Worm (Caenorhabditis elegans) whole organism, L2 larva: ENCODE results near the gene rpl-43.

Experiments
- Y55F3AM.14 ChIP-seq: fragments of 200-800 bp; sonication (Bioruptor generic); optimal IDR thresholded peaks from 2 replicates; lab custom pipeline; 2018; ENCODE audit warnings: mild to moderate bottlenecking, missing genetic modification characterization, missing compliant biosample characterization
- aly-2 ChIP-seq: fragments of 150-350 bp; optimal IDR thresholded peaks from 2 replicates; lab custom pipeline; 2014; ENCODE audit warnings: missing biosample characterization, missing genetic modification characterization
- ama-1 ChIP-seq: fragments of 150-350 bp; optimal IDR thresholded peaks from 2 replicates; lab custom pipeline; 2018; ENCODE audit warnings: inconsistent platforms
- blmp-1 ChIP-seq: sonication (generic microtip); optimal IDR thresholded peaks from 2 replicates; lab custom pipeline; 2017; ENCODE audit warnings: missing genetic modification characterization, mild to moderate bottlenecking, missing compliant biosample characterization, antibody characterized with exemption, moderate library complexity; ENCODE audit not compliant: insufficient read depth
- egl-27 ChIP-seq: sonication (generic microtip); optimal IDR thresholded peaks from 3 replicates; lab custom pipeline; 2017; ENCODE audit warnings: missing biosample characterization, missing genetic modification reagents, missing genetic modification characterization
- fos-1 ChIP-seq: fragments of 150-350 bp; optimal IDR thresholded peaks from 2 replicates; lab custom pipeline; 2014; ENCODE audit warnings: missing biosample characterization, missing genetic modification characterization
- nhr-11 ChIP-seq: fragments of 150-350 bp; optimal IDR thresholded peaks from 2 replicates; lab custom pipeline; 2014; ENCODE audit warnings: missing biosample characterization, missing genetic modification characterization
- nhr-129 ChIP-seq: fragments of 150-350 bp; optimal IDR thresholded peaks from 2 replicates; lab custom pipeline; 2014; ENCODE audit warnings: missing biosample characterization, missing genetic modification characterization
- snpc-4 ChIP-seq: fragments of 150-350 bp; optimal IDR thresholded peaks from 2 replicates; lab custom pipeline; 2014; ENCODE audit warnings: missing biosample characterization, missing genetic modification characterization
- unc-62 ChIP-seq: fragments of 150-350 bp; optimal IDR thresholded peaks from 2 replicates; lab custom pipeline; 2014; ENCODE audit warnings: missing biosample characterization, missing genetic modification reagents, missing genetic modification characterization

DNA sequence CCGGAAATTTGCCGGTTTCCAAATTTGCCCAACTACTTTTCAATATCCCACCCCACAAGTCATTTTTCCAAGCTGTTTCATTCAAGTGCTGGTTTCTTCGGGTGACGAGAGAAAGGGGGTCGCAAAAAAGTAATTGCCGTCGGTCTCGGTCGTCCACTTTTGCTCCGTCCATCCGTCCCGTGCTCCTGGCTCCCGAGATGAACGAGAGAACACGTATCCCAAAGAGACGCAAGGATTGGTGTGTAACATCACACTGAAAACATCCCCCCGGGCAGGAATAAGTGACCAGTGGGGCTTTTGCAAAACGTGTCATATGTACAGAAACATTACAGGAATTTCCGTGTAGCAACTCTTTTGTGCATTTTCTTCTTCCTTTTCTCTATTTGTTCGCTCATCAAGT lies 21.5 kb downstream of the rpl-43 start:
- TF ChIP-seq Y55F3AM.14 (GFP tag; lab: Kevin White, UChicago) (no peak), snpc-4 (tag; lab: Kevin White, UChicago) (no peak), egl-27 (no peak), blmp-1 (tag; lab: Kevin White, UChicago) (no peak), fos-1 (tag; lab: Kevin White, UChicago) (no peak), nhr-11 (tag; lab: Kevin White, UChicago) (no peak), nhr-129 (tag; lab: Kevin White, UChicago) (no peak), ama-1 (lab: Kevin White, UChicago) (no peak), aly-2 (tag; lab: Kevin White, UChicago) (no peak), unc-62 (GFP tag; lab: Kevin White, UChicago) (no peak)
